Worm (Caenorhabditis elegans) whole organism, late embryonic: ENCODE results near the gene jhdm-1.

Source experiments
- C08G9.2 ChIP-seq: sonication (generic microtip); optimal IDR thresholded peaks from 2 replicates; lab custom pipeline; 2016; ENCODE audit warnings: mild to moderate bottlenecking, missing genetic modification characterization, moderate library complexity, missing compliant biosample characterization
- C38D4.7 ChIP-seq: fragments of 200-800 bp; sonication (Bioruptor generic); optimal IDR thresholded peaks from 2 replicates; lab custom pipeline; 2018; ENCODE audit warnings: mild to moderate bottlenecking, missing genetic modification characterization, moderate library complexity, missing compliant biosample characterization
- K02D7.2 ChIP-seq: sonication (generic microtip); optimal IDR thresholded peaks from 2 replicates; lab custom pipeline; 2017; ENCODE audit warnings: mild to moderate bottlenecking, missing genetic modification characterization, missing compliant biosample characterization
- T23F11.4 ChIP-seq: fragments of 200-800 bp; sonication (Bioruptor generic); optimal IDR thresholded peaks from 2 replicates; lab custom pipeline; 2018; ENCODE audit warnings: mild to moderate bottlenecking, missing genetic modification characterization, missing compliant biosample characterization
- Y22D7AL.16 ChIP-seq: sonication (generic microtip); optimal IDR thresholded peaks from 2 replicates; lab custom pipeline; 2016; ENCODE audit warnings: missing genetic modification characterization, missing compliant biosample characterization
- ama-1 ChIP-seq: fragments of 150-350 bp; optimal IDR thresholded peaks from 2 replicates; lab custom pipeline; 2014
- ceh-14 ChIP-seq: sonication (generic microtip); optimal IDR thresholded peaks from 2 replicates; lab custom pipeline; 2016; ENCODE audit warnings: missing genotype, missing genetic modification characterization, missing compliant biosample characterization
- ceh-18 ChIP-seq: sonication (generic microtip); optimal IDR thresholded peaks from 2 replicates; lab custom pipeline; 2016; ENCODE audit warnings: missing genetic modification characterization, missing compliant biosample characterization
- ceh-19 ChIP-seq: fragments of 200-800 bp; sonication (Bioruptor generic); optimal IDR thresholded peaks from 2 replicates; lab custom pipeline; 2018; ENCODE audit warnings: mild to moderate bottlenecking, missing genetic modification characterization, missing compliant biosample characterization
- ceh-24 ChIP-seq: sonication (generic microtip); optimal IDR thresholded peaks from 2 replicates; lab custom pipeline; 2016; ENCODE audit warnings: mild to moderate bottlenecking, missing genetic modification characterization, missing compliant biosample characterization
- ceh-31 ChIP-seq: sonication (generic microtip); optimal IDR thresholded peaks from 2 replicates; lab custom pipeline; 2016; ENCODE audit warnings: missing genetic modification characterization, missing compliant biosample characterization
- ceh-34 ChIP-seq: sonication (generic microtip); optimal IDR thresholded peaks from 2 replicates; lab custom pipeline; 2016; ENCODE audit warnings: mild to moderate bottlenecking, missing genetic modification characterization, missing compliant biosample characterization
- ceh-48 ChIP-seq: sonication (generic microtip); optimal IDR thresholded peaks from 2 replicates; lab custom pipeline; 2016; ENCODE audit warnings: missing genetic modification characterization, inconsistent platforms, missing compliant biosample characterization
- ceh-6 ChIP-seq: fragments of 200-800 bp; sonication (Bioruptor generic); optimal IDR thresholded peaks from 2 replicates; lab custom pipeline; 2018; ENCODE audit warnings: mild to moderate bottlenecking, missing genetic modification characterization, missing compliant biosample characterization
- che-1 ChIP-seq: sonication (generic microtip); optimal IDR thresholded peaks from 2 replicates; lab custom pipeline; 2016; ENCODE audit warnings: mild to moderate bottlenecking, missing genetic modification characterization, missing compliant biosample characterization
- dmd-4 ChIP-seq: sonication (generic microtip); optimal IDR thresholded peaks from 2 replicates; lab custom pipeline; 2016; ENCODE audit warnings: borderline replicate concordance, missing genetic modification characterization, missing compliant biosample characterization
- elt-2 ChIP-seq: sonication (generic microtip); optimal IDR thresholded peaks from 2 replicates; lab custom pipeline; 2016; ENCODE audit warnings: missing genetic modification reagents, missing genetic modification characterization, missing compliant biosample characterization
- ets-4 ChIP-seq: sonication (generic microtip); optimal IDR thresholded peaks from 2 replicates; lab custom pipeline; 2016; ENCODE audit warnings: missing genetic modification characterization, missing compliant biosample characterization
- eyg-1 ChIP-seq: sonication (generic microtip); optimal IDR thresholded peaks from 2 replicates; lab custom pipeline; 2016; ENCODE audit warnings: missing genotype, missing genetic modification characterization, missing compliant biosample characterization
- fkh-10 ChIP-seq: fragments of 150-350 bp; optimal IDR thresholded peaks from 2 replicates; lab custom pipeline; 2014; ENCODE audit warnings: missing biosample characterization, missing genetic modification reagents, missing genetic modification characterization
- fkh-6 ChIP-seq: sonication (generic microtip); optimal IDR thresholded peaks from 2 replicates; lab custom pipeline; 2016; ENCODE audit warnings: missing genetic modification characterization, missing compliant biosample characterization
- gmeb-2 ChIP-seq: sonication (generic microtip); optimal IDR thresholded peaks from 2 replicates; lab custom pipeline; 2016; ENCODE audit warnings: missing genetic modification characterization, inconsistent platforms, missing compliant biosample characterization
- hlh-13 ChIP-seq: fragments of 200-800 bp; sonication (Bioruptor generic); optimal IDR thresholded peaks from 2 replicates; lab custom pipeline; 2018; ENCODE audit warnings: mild to moderate bottlenecking, missing genetic modification characterization, missing compliant biosample characterization
- hlh-15 ChIP-seq: sonication (generic microtip); optimal IDR thresholded peaks from 2 replicates; lab custom pipeline; 2016; ENCODE audit warnings: missing genetic modification characterization, missing compliant biosample characterization
- hlh-30 ChIP-seq: sonication (generic microtip); optimal IDR thresholded peaks from 2 replicates; lab custom pipeline; 2017; ENCODE audit warnings: antibody characterized with exemption, missing genetic modification characterization, missing compliant biosample characterization; ENCODE audit not compliant: insufficient read depth
- hlh-6 ChIP-seq: sonication (generic microtip); optimal IDR thresholded peaks from 2 replicates; lab custom pipeline; 2016; ENCODE audit warnings: missing genotype, missing genetic modification characterization, missing compliant biosample characterization
- lim-6 ChIP-seq: sonication (generic microtip); optimal IDR thresholded peaks from 2 replicates; lab custom pipeline; 2016; ENCODE audit warnings: missing genetic modification characterization, missing compliant biosample characterization
- lin-11 ChIP-seq: fragments of 200-800 bp; sonication (Bioruptor generic); optimal IDR thresholded peaks from 2 replicates; lab custom pipeline; 2018; ENCODE audit warnings: mild to moderate bottlenecking, missing genetic modification characterization, missing compliant biosample characterization
- madf-2 ChIP-seq: sonication (generic microtip); optimal IDR thresholded peaks from 2 replicates; lab custom pipeline; 2017; ENCODE audit warnings: missing genetic modification characterization, missing compliant biosample characterization
- mec-3 ChIP-seq: sonication (generic microtip); optimal IDR thresholded peaks from 2 replicates; lab custom pipeline; 2016; ENCODE audit warnings: borderline replicate concordance, missing genetic modification characterization, missing compliant biosample characterization
- nfya-1 ChIP-seq: sonication (generic microtip); optimal IDR thresholded peaks from 2 replicates; lab custom pipeline; 2017; ENCODE audit warnings: missing genetic modification characterization, mild to moderate bottlenecking, missing compliant biosample characterization, antibody characterized with exemption, moderate library complexity
- nhr-232 ChIP-seq: sonication (generic microtip); optimal IDR thresholded peaks from 2 replicates; lab custom pipeline; 2016; ENCODE audit warnings: missing genetic modification characterization, missing compliant biosample characterization
- odd-2 ChIP-seq: sonication (generic microtip); optimal IDR thresholded peaks from 2 replicates; lab custom pipeline; 2017; ENCODE audit warnings: antibody characterized with exemption, mild to moderate bottlenecking, missing genetic modification characterization, missing compliant biosample characterization
- pat-9 ChIP-seq: fragments of 200-800 bp; sonication (Bioruptor generic); optimal IDR thresholded peaks from 2 replicates; lab custom pipeline; 2018; ENCODE audit warnings: mild to moderate bottlenecking, missing genetic modification characterization, moderate library complexity, missing compliant biosample characterization
- pha-2 ChIP-seq: sonication (generic microtip); optimal IDR thresholded peaks from 2 replicates; lab custom pipeline; 2017; ENCODE audit warnings: mild to moderate bottlenecking, missing genetic modification characterization, missing compliant biosample characterization
- pha-4 ChIP-seq: fragments of 150-350 bp; optimal IDR thresholded peaks from 2 replicates; lab custom pipeline; 2018; ENCODE audit warnings: missing biosample characterization, missing genetic modification reagents, missing genetic modification characterization
- pqm-1 ChIP-seq: sonication (generic microtip); optimal IDR thresholded peaks from 2 replicates; lab custom pipeline; 2016; ENCODE audit warnings: missing genetic modification characterization, missing compliant biosample characterization
- pros-1 ChIP-seq: fragments of 150-350 bp; optimal IDR thresholded peaks from 2 replicates; lab custom pipeline; 2014; ENCODE audit warnings: missing biosample characterization, missing genetic modification reagents, missing genetic modification characterization
- ref-2 ChIP-seq: sonication (generic microtip); optimal IDR thresholded peaks from 2 replicates; lab custom pipeline; 2016; ENCODE audit warnings: missing genetic modification characterization, missing compliant biosample characterization
- rnt-1 ChIP-seq: sonication (generic microtip); optimal IDR thresholded peaks from 2 replicates; lab custom pipeline; 2016; ENCODE audit warnings: missing genetic modification characterization, missing compliant biosample characterization
- sox-2 ChIP-seq: fragments of 200-800 bp; sonication (Bioruptor generic); IDR thresholded peaks from 2 replicates; pipeline ENCODE4 v1.3.6; 2022; ENCODE audit warnings: missing genetic modification reagents, missing genetic modification characterization, missing compliant biosample characterization
- sox-4 ChIP-seq: sonication (generic microtip); optimal IDR thresholded peaks from 2 replicates; lab custom pipeline; 2017; ENCODE audit warnings: mild to moderate bottlenecking, missing genetic modification characterization, inconsistent platforms, missing compliant biosample characterization
- syd-9 ChIP-seq: sonication (generic microtip); optimal IDR thresholded peaks from 2 replicates; lab custom pipeline; 2016; ENCODE audit warnings: mild to moderate bottlenecking, missing genetic modification characterization, moderate library complexity, missing compliant biosample characterization
- tbx-2 ChIP-seq: sonication (generic microtip); optimal IDR thresholded peaks from 2 replicates; lab custom pipeline; 2016; ENCODE audit warnings: missing genetic modification characterization, missing compliant biosample characterization
- tbx-7 ChIP-seq: sonication (generic microtip); optimal IDR thresholded peaks from 2 replicates; lab custom pipeline; 2016; ENCODE audit warnings: missing genotype, missing genetic modification characterization, missing compliant biosample characterization
- unc-3 ChIP-seq, 2 experiments: fragments of 200-800 bp in 1 of 2; sonication (Bioruptor generic) in 1 of 2; sonication (generic microtip) in 1 of 2; conservative IDR thresholded peaks in 1 of 2; optimal IDR thresholded peaks in 1 of 2; 2 replicates each; pipeline versions ENCODE4 v1.3.6 to Lab custom; 2016 to 2022; ENCODE audit warnings: missing compliant biosample characterization in 2 of 2, missing genetic modification characterization in 2 of 2, missing genetic modification reagents in 1 of 2
- unc-42 ChIP-seq: sonication (generic microtip); optimal IDR thresholded peaks from 2 replicates; lab custom pipeline; 2016; ENCODE audit warnings: missing genotype, missing genetic modification characterization, missing compliant biosample characterization
- unc-55 ChIP-seq: sonication (generic microtip); optimal IDR thresholded peaks from 2 replicates; lab custom pipeline; 2017; ENCODE audit warnings: missing biosample characterization, missing genetic modification reagents, missing genetic modification characterization
- unc-86 ChIP-seq: sonication (generic microtip); optimal IDR thresholded peaks from 2 replicates; lab custom pipeline; 2016; ENCODE audit warnings: missing genetic modification characterization, missing compliant biosample characterization
- ztf-16 ChIP-seq: sonication (generic microtip); optimal IDR thresholded peaks from 2 replicates; lab custom pipeline; 2017; ENCODE audit warnings: missing genetic modification characterization, missing compliant biosample characterization

Gene jhdm-1

DNA sequence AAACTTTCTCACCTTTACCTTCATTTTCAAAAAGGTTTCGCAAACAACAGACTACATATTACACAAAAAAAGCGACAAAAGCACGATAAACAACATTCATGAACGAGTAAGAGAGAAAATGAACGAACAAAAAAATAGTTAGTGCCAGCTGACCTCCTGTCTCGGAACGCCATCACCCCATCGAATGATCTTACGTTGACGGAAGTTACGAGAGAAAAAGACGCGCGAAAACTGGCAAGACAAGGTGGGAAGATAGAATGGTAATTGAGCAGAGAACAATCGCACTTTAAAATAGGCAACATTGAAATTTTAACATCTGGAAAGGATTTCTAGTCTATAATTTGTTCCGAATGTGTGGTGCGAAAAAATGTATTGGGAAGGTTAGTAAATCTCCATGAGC, 34.1 kb upstream of the jhdm-1 start:
- TF ChIP-seq sox-2 (no peak), ceh-48 (tag; lab: Kevin White, UChicago) (no peak), nfya-1 (tag; lab: Kevin White, UChicago) (no peak), ceh-31 (no peak), che-1 (no peak), eyg-1 (tag; lab: Kevin White, UChicago) (no peak), mec-3 (tag; lab: Kevin White, UChicago) (no peak), K02D7.2 (tag; lab: Kevin White, UChicago) (no peak), unc-86 (tag; lab: Kevin White, UChicago) (no peak), odd-2 (tag; lab: Kevin White, UChicago) (no peak), Y22D7AL.16 (tag; lab: Kevin White, UChicago) (no peak), dmd-4 (tag; lab: Kevin White, UChicago) (no peak), hlh-6 (tag; lab: Kevin White, UChicago) (no peak), nhr-232 (tag; lab: Kevin White, UChicago) (no peak), ceh-6 (GFP tag; lab: Kevin White, UChicago) (no peak)

- TF ChIP-seq unc-86 (tag; lab: Kevin White, UChicago) = no peak
- TF ChIP-seq syd-9 (tag; lab: Kevin White, UChicago) = no peak
- TF ChIP-seq elt-2 (tag; lab: Kevin White, UChicago) = peak; percentile 39
- TF ChIP-seq ceh-48 (tag; lab: Kevin White, UChicago) = no peak
- no peak for TF ChIP-seq ceh-19 (GFP tag; lab: Kevin White, UChicago)
- TF ChIP-seq pqm-1 (tag; lab: Kevin White, UChicago) = no peak
- TF ChIP-seq pha-2 (tag; lab: Kevin White, UChicago) = no peak
- no peak for TF ChIP-seq lin-11 (tag; lab: Kevin White, UChicago)
- TF ChIP-seq C08G9.2 (tag; lab: Kevin White, UChicago) = no peak
- TF ChIP-seq hlh-13 (GFP tag; lab: Kevin White, UChicago) = no peak
- peak; percentile 27 for TF ChIP-seq ceh-34 (tag; lab: Kevin White, UChicago)
- TF ChIP-seq ceh-6 (GFP tag; lab: Kevin White, UChicago) = no peak
- TF ChIP-seq ztf-16 (tag; lab: Kevin White, UChicago) = no peak
- TF ChIP-seq ceh-14 (tag; lab: Kevin White, UChicago) = peak; percentile 9
- peak; percentile 96 for TF ChIP-seq hlh-30 (tag; lab: Kevin White, UChicago)
- peak; percentile 47 for TF ChIP-seq ets-4 (tag; lab: Kevin White, UChicago)
- no peak for TF ChIP-seq fkh-6
- TF ChIP-seq sox-4 (tag; lab: Kevin White, UChicago) = no peak
- TF ChIP-seq hlh-15 (tag; lab: Kevin White, UChicago) = no peak
- no peak for TF ChIP-seq madf-2 (tag; lab: Kevin White, UChicago)
- no peak for TF ChIP-seq ama-1 (lab: Kevin White, UChicago)
- no peak for TF ChIP-seq T23F11.4 (GFP tag; lab: Kevin White, UChicago)
- TF ChIP-seq C38D4.7 = no peak
- no peak for TF ChIP-seq pha-4 (tag; lab: Kevin White, UChicago)
- peak; percentile 57 for TF ChIP-seq tbx-2 (tag; lab: Kevin White, UChicago)
- TF ChIP-seq ceh-18 = peak; percentile 46
- no peak for TF ChIP-seq odd-2 (tag; lab: Kevin White, UChicago)
- peak; percentile 65 for TF ChIP-seq ceh-31
- no peak for TF ChIP-seq eyg-1 (tag; lab: Kevin White, UChicago)
- no peak for TF ChIP-seq lim-6 (tag; lab: Kevin White, UChicago)
- TF ChIP-seq tbx-7 (tag; lab: Kevin White, UChicago) = no peak
- TF ChIP-seq nfya-1 (tag; lab: Kevin White, UChicago) = peak; percentile 62
- TF ChIP-seq rnt-1 (tag; lab: Kevin White, UChicago) = peak; percentile 53
- no peak for TF ChIP-seq ceh-24
- peak; percentile 54 for TF ChIP-seq pros-1 (tag; lab: Kevin White, UChicago)
- no peak for TF ChIP-seq unc-3 (GFP tag; conservative IDR thresholded peaks at IDR 0.05; lab: Robert Waterston, UW)
- TF ChIP-seq unc-3 (tag; optimal IDR thresholded peaks at IDR 0.05; lab: Kevin White, UChicago) = no peak
- TF ChIP-seq fkh-10 (GFP tag; lab: Kevin White, UChicago) = no peak
- no peak for TF ChIP-seq nhr-232 (tag; lab: Kevin White, UChicago)
- TF ChIP-seq K02D7.2 (tag; lab: Kevin White, UChicago) = no peak
- no peak for TF ChIP-seq pat-9 (tag; lab: Kevin White, UChicago)
- TF ChIP-seq unc-42 (tag; lab: Kevin White, UChicago) = no peak
- TF ChIP-seq unc-55 = peak; percentile 88
- peak; percentile 17 for TF ChIP-seq ref-2 (tag; lab: Kevin White, UChicago)
- TF ChIP-seq gmeb-2 = no peak
Measured at ce11 chrIII:6420995-6421404, 33.3 kb upstream of the jhdm-1 start.
